Worm (Caenorhabditis elegans): ENCODE data around the gene sre-29.

DNA sequence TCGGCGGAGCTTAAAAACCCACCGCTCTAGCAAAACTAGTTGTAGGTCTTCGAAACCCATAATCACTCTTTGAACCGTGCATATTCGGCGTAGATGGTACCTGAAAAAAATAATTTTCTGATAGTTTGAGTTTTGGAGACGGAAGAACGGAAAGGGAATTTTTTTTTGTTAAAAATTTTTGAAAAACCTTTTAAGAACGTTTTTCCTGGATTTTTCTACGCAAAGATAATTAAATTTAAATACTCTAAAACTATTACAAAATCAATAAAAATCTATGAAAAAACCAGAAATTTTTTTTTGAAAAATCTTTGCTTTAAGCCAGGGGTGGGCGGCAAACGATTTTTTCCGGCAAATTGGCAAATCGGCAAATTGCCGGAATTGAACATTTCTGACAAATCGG is 22.3 kb downstream of the sre-29 start, which contains the start of gene marc-5:
- TF ChIP-seq nhr-28 (tag; optimal IDR thresholded peaks at IDR 0.05) = no peak
- no peak for TF ChIP-seq snpc-4 (tag; optimal IDR thresholded peaks at IDR 0.05)
- no peak for TF ChIP-seq fkh-10 (GFP tag; optimal IDR thresholded peaks at IDR 0.05)
- TF ChIP-seq hlh-4 (tag; optimal IDR thresholded peaks at IDR 0.05) = no peak
- no peak for TF ChIP-seq ceh-63 (GFP tag; optimal IDR thresholded peaks at IDR 0.05)
- TF ChIP-seq unc-62 (GFP tag; optimal IDR thresholded peaks at IDR 0.05) = no peak
- no peak for TF ChIP-seq zag-1 (tag; optimal IDR thresholded peaks at IDR 0.05)
- no peak for TF ChIP-seq nhr-11 (tag; optimal IDR thresholded peaks at IDR 0.05)
- no peak for TF ChIP-seq ces-1 (GFP tag; optimal IDR thresholded peaks at IDR 0.05)

Measured in whole organism, L1 larva.